Fruit fly (Drosophila melanogaster) whole organism, pupa: ENCODE measurements around the gene twit.

Experiments
- CG15710 ChIP-seq: fragments of 200-800 bp; sonication (Bioruptor generic); optimal IDR thresholded peaks from 2 replicates; lab custom pipeline; 2018; ENCODE audit warnings: missing biosample characterization, mild to moderate bottlenecking, missing genetic modification characterization, moderate library complexity
- CG4496 ChIP-seq: fragments of 200-800 bp; sonication (Bioruptor generic); IDR thresholded peaks from 3 replicates; pipeline ENCODE4 v1.3.6; 2022; ENCODE audit warnings: missing biosample characterization, missing genetic modification characterization
- CG8301 ChIP-seq: fragments of 200-800 bp; sonication (Bioruptor generic); optimal IDR thresholded peaks from 2 replicates; lab custom pipeline; 2018; ENCODE audit warnings: missing biosample characterization, mild to moderate bottlenecking, missing genetic modification characterization
- Pif1A ChIP-seq: fragments of 200-800 bp; sonication (Bioruptor generic); optimal IDR thresholded peaks from 3 replicates; lab custom pipeline; 2016; ENCODE audit warnings: missing biosample characterization, missing genetic modification characterization

DNA sequence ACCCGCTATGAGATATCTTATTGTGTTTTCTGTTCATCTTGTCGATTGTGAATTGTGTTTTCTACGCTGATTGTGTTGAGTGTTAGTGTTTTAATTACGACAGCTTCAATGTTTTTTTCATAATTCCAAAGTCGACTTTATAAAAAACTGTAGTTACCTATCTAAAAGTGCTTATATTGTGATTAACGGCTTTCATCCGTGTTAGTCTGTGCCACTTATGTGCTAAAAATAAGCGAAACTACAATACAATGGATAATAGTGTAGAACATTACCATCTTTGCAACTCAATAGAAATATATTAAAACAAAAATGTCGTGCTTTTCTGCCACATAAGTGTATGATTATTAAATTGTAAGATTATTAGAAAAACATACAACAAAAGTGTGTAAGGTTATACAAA, 36.2 kb upstream of the twit start, which contains the start of gene CG33322:
- TF ChIP-seq Pif1A (no peak), CG8301 (tag; lab: Kevin White, UChicago) (no peak), CG4496 (GFP tag; lab: Robert Waterston, UW) (no peak), CG15710 (tag; lab: Kevin White, UChicago) (no peak)
